Worm (Caenorhabditis elegans): ENCODE data around the gene ctsa-3.2.

Gene ctsa-3.2

ce11 chrII:9920468-9920867 is 45.5 kb downstream of the ctsa-3.2 start, which contains the start of gene pho-10:
TSS of gene pho-10 (minus strand) at chrII:9920568.
- TF ChIP-seq ahr-1 (tag; optimal IDR thresholded peaks at IDR 0.05) (no peak), sdc-2 (tag; optimal IDR thresholded peaks at IDR 0.05) (no peak), unc-86 (tag; optimal IDR thresholded peaks at IDR 0.05) (no peak), nhr-232 (tag; optimal IDR thresholded peaks at IDR 0.05) (no peak), F13H6.1 (tag; optimal IDR thresholded peaks at IDR 0.05) (no peak), pat-9 (tag; optimal IDR thresholded peaks at IDR 0.05) (no peak), nfya-1 (tag; optimal IDR thresholded peaks at IDR 0.05) (no peak)

ce11 chrII:9921622-9922269 is 46.8 kb downstream of the ctsa-3.2 start, which contains the start of gene C05C10.2:
TSS of gene C05C10.2 (plus strand) at chrII:9922219.
- TF ChIP-seq ceh-22 (tag; optimal IDR thresholded peaks at IDR 0.05) (no peak), nfya-1 (tag; optimal IDR thresholded peaks at IDR 0.05) (peak; percentile 7)

Data from whole organism, late embryonic.